Worm (Caenorhabditis elegans): Measurements from ENCODE around the gene F20D1.3.
"Not testable (repeated sequence)": the region's sequence is repeated elsewhere in the genome, so short reads cannot be mapped to it uniquely, and the experiment has no call there.

Gene F20D1.3

DNA sequence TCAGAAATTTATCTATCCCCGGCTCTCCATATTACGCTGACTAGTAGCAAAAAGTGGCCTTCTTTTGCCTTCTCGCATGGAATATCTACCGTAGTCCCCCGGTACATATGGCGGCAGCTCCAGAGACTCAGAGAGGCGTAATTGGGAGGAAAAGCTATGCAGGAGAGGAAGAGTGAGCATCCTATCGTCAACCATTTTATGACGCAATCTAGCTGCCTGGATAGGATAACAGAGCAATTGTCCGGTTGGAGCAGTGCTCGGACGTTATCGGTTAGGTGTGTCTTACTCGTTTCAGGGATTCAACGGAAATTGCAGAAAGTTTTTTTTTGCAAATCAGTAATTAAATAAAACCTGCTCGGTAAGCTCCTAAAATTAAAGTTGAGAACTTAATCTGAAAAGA lies 18.7 kb upstream of the F20D1.3 start:
- TF ChIP-seq tab-1 (GFP tag; IDR thresholded peaks at IDR 0.05) = no peak
- TF ChIP-seq cog-1 (tag; optimal IDR thresholded peaks at IDR 0.05) = no peak
- no peak for TF ChIP-seq ztf-23 (GFP tag; IDR thresholded peaks at IDR 0.05)

DNA sequence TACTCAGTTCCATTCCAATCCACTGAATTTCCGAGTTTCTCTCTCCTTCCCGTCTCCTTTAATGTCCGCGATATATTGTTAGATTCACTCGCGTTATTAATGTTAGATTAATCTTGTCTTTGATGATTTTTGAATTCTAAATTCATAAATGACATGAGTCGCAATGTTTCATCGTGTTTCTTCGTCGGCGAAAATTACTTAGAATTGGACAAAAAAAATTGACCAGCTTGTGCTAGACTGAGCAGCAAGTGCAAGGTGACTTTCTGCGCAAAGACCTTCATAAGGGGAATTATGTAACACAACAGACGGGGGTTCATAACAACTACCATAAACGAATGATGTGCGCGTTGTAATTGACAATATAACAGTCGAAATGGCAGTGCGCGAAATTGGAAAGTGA lies 17.5 kb upstream of the F20D1.3 start:
- TF ChIP-seq ztf-23 (GFP tag; IDR thresholded peaks at IDR 0.05) (no peak), cog-1 (tag; optimal IDR thresholded peaks at IDR 0.05) (no peak), med-1 (GFP tag; optimal IDR thresholded peaks at IDR 0.05; ENCODE audit: insufficient read depth) (no peak)

ce11 chrX:14959393-14960073 lies 16.4 kb upstream of the F20D1.3 start:
- TF ChIP-seq ztf-23 (GFP tag; IDR thresholded peaks at IDR 0.05) (no peak), ztf-29 (GFP tag; IDR thresholded peaks at IDR 0.05) (no peak), cog-1 (tag; optimal IDR thresholded peaks at IDR 0.05) (no peak), klf-2 (GFP tag; conservative IDR thresholded peaks at IDR 0.05) (no peak), med-1 (GFP tag; optimal IDR thresholded peaks at IDR 0.05; ENCODE audit: insufficient read depth) (no peak), tab-1 (GFP tag; IDR thresholded peaks at IDR 0.05) (no peak), ref-1 (GFP tag; conservative IDR thresholded peaks at IDR 0.05) (no peak), flt-1 (GFP tag; IDR thresholded peaks at IDR 0.05) (no peak)

ce11 chrX:14960841-14961240 lies 15.1 kb upstream of the F20D1.3 start:
- TF ChIP-seq med-1 (GFP tag; optimal IDR thresholded peaks at IDR 0.05; ENCODE audit: insufficient read depth) = no peak
- no peak for TF ChIP-seq T22C8.4 (GFP tag; IDR thresholded peaks at IDR 0.05)
- no peak; the same call in 1 of the 2 replicates for TF ChIP-seq tab-1 (GFP tag; IDR thresholded peaks at IDR 0.05)
- TF ChIP-seq ztf-23 (GFP tag; IDR thresholded peaks at IDR 0.05) = no peak
- TF ChIP-seq cog-1 (tag; optimal IDR thresholded peaks at IDR 0.05) = no peak
- TF ChIP-seq ztf-29 (GFP tag; IDR thresholded peaks at IDR 0.05) = no peak
- no peak for TF ChIP-seq klf-2 (GFP tag; conservative IDR thresholded peaks at IDR 0.05)
- TF ChIP-seq flt-1 (GFP tag; IDR thresholded peaks at IDR 0.05) = no peak
- TF ChIP-seq ref-1 (GFP tag; conservative IDR thresholded peaks at IDR 0.05) = no peak

- no peak for TF ChIP-seq cog-1 (tag; optimal IDR thresholded peaks at IDR 0.05)
- TF ChIP-seq ztf-29 (GFP tag; IDR thresholded peaks at IDR 0.05) = no peak
- TF ChIP-seq ztf-23 (GFP tag; IDR thresholded peaks at IDR 0.05) = no peak
- no peak for TF ChIP-seq flt-1 (GFP tag; IDR thresholded peaks at IDR 0.05)
- TF ChIP-seq ref-1 (GFP tag; conservative IDR thresholded peaks at IDR 0.05) = no peak
- no peak for TF ChIP-seq med-1 (GFP tag; optimal IDR thresholded peaks at IDR 0.05; ENCODE audit: insufficient read depth)
- TF ChIP-seq klf-2 (GFP tag; conservative IDR thresholded peaks at IDR 0.05) = no peak
- no peak for TF ChIP-seq T22C8.4 (GFP tag; IDR thresholded peaks at IDR 0.05)
- no peak for TF ChIP-seq tab-1 (GFP tag; IDR thresholded peaks at IDR 0.05)
These were observed 14.4 kb upstream of the F20D1.3 start, which contains the start of gene idpp-3 for ce11 chrX:14961471-14961870. idpp-3 (minus strand) TSS chrX:14961571.

- no peak for TF ChIP-seq tab-1 (GFP tag; IDR thresholded peaks at IDR 0.05)
- no peak for TF ChIP-seq ztf-29 (GFP tag; IDR thresholded peaks at IDR 0.05)
- TF ChIP-seq klf-2 (GFP tag; conservative IDR thresholded peaks at IDR 0.05) = no peak
- no peak for TF ChIP-seq flt-1 (GFP tag; IDR thresholded peaks at IDR 0.05)
- TF ChIP-seq med-1 (GFP tag; optimal IDR thresholded peaks at IDR 0.05; ENCODE audit: insufficient read depth) = no peak
These were observed 13.5 kb upstream of the F20D1.3 start, which contains the start of gene rgs-10 for ce11 chrX:14962456-14962855. rgs-10 (plus strand) TSS chrX:14962756.

DNA sequence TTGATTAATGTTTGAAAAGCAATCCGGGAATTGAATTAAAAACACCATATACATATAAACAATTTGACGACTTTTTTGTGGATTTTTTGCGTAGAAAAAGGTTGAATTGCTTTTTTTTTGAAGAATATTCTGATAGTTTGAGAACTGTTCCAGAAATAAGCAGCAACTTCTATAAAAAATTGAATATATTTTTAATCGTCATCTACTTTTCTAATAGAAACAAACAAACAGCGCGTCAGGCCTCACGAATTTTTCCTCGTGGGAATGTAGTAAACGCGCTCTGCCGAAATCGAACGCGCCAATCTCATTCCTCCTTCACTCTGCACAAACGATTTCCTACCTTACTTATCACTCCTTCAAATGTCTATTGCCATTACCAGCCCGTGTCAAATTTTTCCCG lies 11.7 kb upstream of the F20D1.3 start, which contains the start of gene rgs-11:
Gene rgs-11, plus strand, starts transcription at position 301 of the 400 bp plus-strand sequence.
- TF ChIP-seq ref-1 (GFP tag; conservative IDR thresholded peaks at IDR 0.05) = no peak
- no peak for TF ChIP-seq ztf-29 (GFP tag; IDR thresholded peaks at IDR 0.05)
- no peak for TF ChIP-seq tab-1 (GFP tag; IDR thresholded peaks at IDR 0.05)
- TF ChIP-seq flt-1 (GFP tag; IDR thresholded peaks at IDR 0.05) = no peak
- TF ChIP-seq T22C8.4 (GFP tag; IDR thresholded peaks at IDR 0.05) = no peak
- no peak for TF ChIP-seq cog-1 (tag; optimal IDR thresholded peaks at IDR 0.05)
- TF ChIP-seq med-1 (GFP tag; optimal IDR thresholded peaks at IDR 0.05; ENCODE audit: insufficient read depth) = no peak
- TF ChIP-seq ztf-23 (GFP tag; IDR thresholded peaks at IDR 0.05) = no peak
- TF ChIP-seq klf-2 (GFP tag; conservative IDR thresholded peaks at IDR 0.05) = no peak

DNA sequence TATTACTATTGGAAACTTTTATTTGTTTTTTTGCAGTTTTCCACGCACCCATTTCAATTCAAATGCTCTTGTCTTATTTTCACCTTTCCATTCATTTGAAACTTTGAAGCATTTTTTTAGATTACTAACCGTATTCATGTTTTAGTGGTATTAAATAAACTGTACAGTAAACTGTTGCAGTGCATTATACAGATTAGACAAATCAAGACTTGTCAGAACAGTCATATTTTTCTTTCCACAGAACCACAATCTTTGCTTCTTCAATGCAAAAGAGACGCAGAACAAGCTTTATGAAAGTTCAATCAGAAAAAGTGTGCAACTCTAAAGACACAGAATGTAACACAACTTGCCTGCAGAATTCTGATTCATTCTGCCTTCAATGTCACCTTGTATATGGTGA lies 10.2 kb upstream of the F20D1.3 start, which contains the start of gene F45B8.5:
Gene F45B8.5, plus strand, starts transcription at position 301 of the 400 bp plus-strand sequence.
- TF ChIP-seq cog-1 (tag; optimal IDR thresholded peaks at IDR 0.05) = no peak
- TF ChIP-seq med-1 (GFP tag; optimal IDR thresholded peaks at IDR 0.05; ENCODE audit: insufficient read depth) = no peak
- no peak for TF ChIP-seq ref-1 (GFP tag; conservative IDR thresholded peaks at IDR 0.05)
- no peak for TF ChIP-seq ztf-29 (GFP tag; IDR thresholded peaks at IDR 0.05)
- TF ChIP-seq klf-2 (GFP tag; conservative IDR thresholded peaks at IDR 0.05) = no peak
- no peak for TF ChIP-seq tab-1 (GFP tag; IDR thresholded peaks at IDR 0.05)
- no peak for TF ChIP-seq T22C8.4 (GFP tag; IDR thresholded peaks at IDR 0.05)
- no peak for TF ChIP-seq flt-1 (GFP tag; IDR thresholded peaks at IDR 0.05)
- TF ChIP-seq ztf-23 (GFP tag; IDR thresholded peaks at IDR 0.05) = no peak

DNA sequence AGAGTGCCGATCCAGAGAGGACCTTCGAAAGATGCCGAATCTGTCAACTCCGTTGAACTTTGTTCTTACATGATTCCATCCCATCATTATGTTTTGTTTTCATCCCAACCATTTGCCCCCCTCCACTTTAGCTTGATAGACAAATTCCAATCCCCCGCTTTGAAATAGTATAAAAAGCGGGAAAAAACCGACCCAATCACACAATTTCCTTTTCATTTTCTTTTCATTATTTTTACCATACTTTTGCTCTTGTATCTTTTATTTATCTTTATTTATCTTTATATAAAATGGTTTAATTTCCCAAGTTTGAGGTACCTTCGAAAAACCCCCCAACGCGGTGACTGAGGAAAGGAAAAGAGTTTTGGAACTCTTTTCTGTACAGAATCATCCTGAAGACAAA lies 9.4 kb upstream of the F20D1.3 start, which contains the start of gene F20D1.22:
Gene F20D1.22, plus strand, starts transcription at position 301 of the 400 bp plus-strand sequence.
- TF ChIP-seq tab-1 (GFP tag; IDR thresholded peaks at IDR 0.05); flt-1 (GFP tag; IDR thresholded peaks at IDR 0.05); med-1 (GFP tag; optimal IDR thresholded peaks at IDR 0.05; ENCODE audit: insufficient read depth): not testable (repeated sequence)

DNA sequence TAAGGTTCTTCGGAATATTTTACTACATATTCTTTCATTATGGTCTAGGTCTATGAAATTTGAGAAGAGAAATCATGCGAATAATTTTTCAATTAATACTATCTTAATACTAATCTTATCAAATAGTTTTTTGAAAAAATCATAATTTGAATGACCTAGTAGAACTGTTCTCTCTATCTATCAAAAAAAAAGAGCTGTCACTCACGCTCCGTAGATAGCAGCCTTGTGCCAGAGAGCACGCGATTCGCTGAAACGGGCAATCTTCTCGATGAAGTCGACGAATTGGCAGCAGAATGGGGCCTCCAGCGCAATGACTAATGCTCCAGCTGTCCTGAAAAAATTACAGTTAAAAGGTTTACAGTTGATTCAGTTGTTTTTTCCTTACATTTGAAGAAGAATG lies 6.3 kb upstream of the F20D1.3 start:
- TF ChIP-seq T22C8.4 (GFP tag; IDR thresholded peaks at IDR 0.05) (no peak), flt-1 (GFP tag; IDR thresholded peaks at IDR 0.05) (no peak), med-1 (GFP tag; optimal IDR thresholded peaks at IDR 0.05; ENCODE audit: insufficient read depth) (no peak), ztf-23 (GFP tag; IDR thresholded peaks at IDR 0.05) (no peak), tab-1 (GFP tag; IDR thresholded peaks at IDR 0.05) (no peak), cog-1 (tag; optimal IDR thresholded peaks at IDR 0.05) (no peak)
